Fruit fly (Drosophila melanogaster): ENCODE data around the gene CG7706.

DNA sequence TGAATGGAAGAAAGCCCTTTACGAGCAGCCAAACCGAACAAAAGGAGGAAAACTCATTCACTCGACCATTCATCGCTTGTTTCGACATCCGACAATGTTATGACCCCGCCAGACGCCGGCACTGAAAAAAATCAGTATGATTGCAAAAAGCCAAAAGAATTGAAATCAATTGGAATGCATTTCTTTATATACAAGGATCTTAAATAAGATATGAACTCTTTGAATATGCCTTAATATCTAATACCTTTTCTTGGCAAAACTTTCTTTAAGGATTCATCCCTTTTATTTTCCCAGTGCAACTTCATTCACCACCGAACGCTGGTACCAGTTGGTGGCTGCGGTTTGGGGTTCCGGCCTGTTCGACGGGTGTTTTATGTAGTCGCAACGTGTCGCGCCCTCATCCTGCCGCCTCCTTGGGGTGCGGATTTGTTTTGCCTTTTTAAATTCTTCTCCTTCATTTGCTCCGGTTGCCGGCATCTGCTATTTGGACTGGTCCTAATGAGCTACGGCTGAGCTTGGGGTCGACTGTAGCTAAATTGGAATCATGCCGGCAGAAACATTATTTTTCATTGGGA is 42.2 kb downstream of the CG7706 start:
- TF ChIP-seq vvl (GFP tag; IDR thresholded peaks at IDR 0.05), result peak; percentile 89
- TF ChIP-seq CG6765 (GFP tag; optimal IDR thresholded peaks at IDR 0.05), result peak; percentile 86
- TF ChIP-seq Fer2 (tag; optimal IDR thresholded peaks at IDR 0.05), result peak; percentile 81
- peak; percentile 74 for TF ChIP-seq gsb-n (tag; optimal IDR thresholded peaks at IDR 0.05)
- peak; percentile 90 for TF ChIP-seq CG14014 (GFP tag; IDR thresholded peaks at IDR 0.05)
